Fruit fly (Drosophila melanogaster): ENCODE measurements around the gene Sry-delta.

Sry-delta gene

dm6 chr3R:30004648-30005047 is 38.5 kb upstream of the Sry-delta start, which contains the start of the genes Nlp and Nph:
Gene Nlp (plus strand): TSS chr3R:30004785.
Gene Nph (minus strand): TSS chr3R:30004861.
- TF ChIP-seq unpg (GFP tag; optimal IDR thresholded peaks at IDR 0.05) (peak; percentile 16), CG9932 (GFP tag; IDR thresholded peaks at IDR 0.05) (peak; percentile 54), CG33557 (GFP tag; optimal IDR thresholded peaks at IDR 0.05) (no peak), Xbp1 (GFP tag; optimal IDR thresholded peaks at IDR 0.05) (peak; percentile 35), repo (GFP tag; optimal IDR thresholded peaks at IDR 0.05) (no peak), slp2 (GFP tag; optimal IDR thresholded peaks at IDR 0.05) (no peak), dysf (GFP tag; IDR thresholded peaks at IDR 0.05) (peak; percentile 22; the same call in 1 of the 3 replicates), Nf-YC (tag; optimal IDR thresholded peaks at IDR 0.05) (peak; percentile 39), bsh (GFP tag; optimal IDR thresholded peaks at IDR 0.05) (peak in 1 of 2 experiments; percentile 19), kah (GFP tag; optimal IDR thresholded peaks at IDR 0.05) (peak; percentile 75), Chrac-16 (GFP tag; optimal IDR thresholded peaks at IDR 0.05) (peak; percentile 6), CHES-1-like (GFP tag; optimal IDR thresholded peaks at IDR 0.05) (peak; percentile 40), cwo (GFP tag; optimal IDR thresholded peaks at IDR 0.05) (peak; percentile 33), twi (tag; optimal IDR thresholded peaks at IDR 0.05) (peak; percentile 41), HLH4C (GFP tag; IDR thresholded peaks at IDR 0.05; ENCODE audit: partially characterized antibody) (peak; percentile 89), CG18476 (GFP tag; optimal IDR thresholded peaks at IDR 0.05) (peak; percentile 32), mirr (GFP tag; optimal IDR thresholded peaks at IDR 0.05) (no peak), CG34224 (GFP tag; IDR thresholded peaks at IDR 0.05; ENCODE audit: partially characterized antibody) (peak; percentile 92), Adf1 (GFP tag; IDR thresholded peaks at IDR 0.05) (0 out of 2 replicates have a peak, but pooled peaks have one; percentile 7), Nf-YB (GFP tag; optimal IDR thresholded peaks at IDR 0.05) (peak; percentile 12), CG14860 (GFP tag; IDR thresholded peaks at IDR 0.05; ENCODE audit: partially characterized antibody) (peak; percentile 81), GATAe (GFP tag; conservative IDR thresholded peaks at IDR 0.05) (no peak), CG17385 (GFP tag; optimal IDR thresholded peaks at IDR 0.05) (peak; percentile 5), crp (GFP tag; optimal IDR thresholded peaks at IDR 0.05) (peak in 1 of 2 experiments; percentile 26), sens (GFP tag) (peak; percentile 80), nerfin-2 (GFP tag; IDR thresholded peaks at IDR 0.05; ENCODE audit: partially characterized antibody) (peak; percentile 78), Ets97D (GFP tag; optimal IDR thresholded peaks at IDR 0.05) (peak; percentile 71), tna (GFP tag; IDR thresholded peaks at IDR 0.05; ENCODE audit: partially characterized antibody) (peak; percentile 61), nmo (GFP tag; optimal IDR thresholded peaks at IDR 0.05) (peak; percentile 67), Usf (GFP tag; optimal IDR thresholded peaks at IDR 0.05) (no peak), CG13287 (GFP tag; IDR thresholded peaks at IDR 0.05; ENCODE audit: partially characterized antibody) (peak; percentile 95), CG9817 (tag; optimal IDR thresholded peaks at IDR 0.05) (no peak), HmgZ (tag; optimal IDR thresholded peaks at IDR 0.05) (peak; percentile 69), CG33213 (GFP tag; optimal IDR thresholded peaks at IDR 0.05) (peak; percentile 19), disco-r (GFP tag; optimal IDR thresholded peaks at IDR 0.05) (no peak), CG6791 (GFP tag; IDR thresholded peaks at IDR 0.05; ENCODE audit: partially characterized antibody) (peak; percentile 77), Myb (GFP tag; optimal IDR thresholded peaks at IDR 0.05) (peak; percentile 26), amos (GFP tag; IDR thresholded peaks at IDR 0.05; ENCODE audit: partially characterized antibody) (peak; percentile 76), Eip74EF (GFP tag; optimal IDR thresholded peaks at IDR 0.05) (no peak), CG12391 (tag; optimal IDR thresholded peaks at IDR 0.05) (peak; percentile 42), pzg (GFP tag; optimal IDR thresholded peaks at IDR 0.05) (peak; percentile 77), Pdp1 (GFP tag; optimal IDR thresholded peaks at IDR 0.05) (peak; percentile 11 to 19), MESR4 (GFP tag; optimal IDR thresholded peaks at IDR 0.05) (peak; percentile 29), CG18011 (GFP tag; optimal IDR thresholded peaks at IDR 0.05) (peak; percentile 30), zfh1 (GFP tag; IDR thresholded peaks at IDR 0.05) (0 out of 3 replicates have a peak, but pooled peaks have one; percentile 3), vnd (GFP tag; IDR thresholded peaks at IDR 0.05; ENCODE audit: partially characterized antibody) (peak; percentile 75; the same call in 2 of the 3 replicates), knrl (GFP tag; IDR thresholded peaks at IDR 0.05; ENCODE audit: partially characterized antibody) (peak; percentile 88), grau (tag; optimal IDR thresholded peaks at IDR 0.05) (peak; percentile 35)
